Fruit fly (Drosophila melanogaster): ENCODE results near the gene GstO1.

Gene GstO1

DNA sequence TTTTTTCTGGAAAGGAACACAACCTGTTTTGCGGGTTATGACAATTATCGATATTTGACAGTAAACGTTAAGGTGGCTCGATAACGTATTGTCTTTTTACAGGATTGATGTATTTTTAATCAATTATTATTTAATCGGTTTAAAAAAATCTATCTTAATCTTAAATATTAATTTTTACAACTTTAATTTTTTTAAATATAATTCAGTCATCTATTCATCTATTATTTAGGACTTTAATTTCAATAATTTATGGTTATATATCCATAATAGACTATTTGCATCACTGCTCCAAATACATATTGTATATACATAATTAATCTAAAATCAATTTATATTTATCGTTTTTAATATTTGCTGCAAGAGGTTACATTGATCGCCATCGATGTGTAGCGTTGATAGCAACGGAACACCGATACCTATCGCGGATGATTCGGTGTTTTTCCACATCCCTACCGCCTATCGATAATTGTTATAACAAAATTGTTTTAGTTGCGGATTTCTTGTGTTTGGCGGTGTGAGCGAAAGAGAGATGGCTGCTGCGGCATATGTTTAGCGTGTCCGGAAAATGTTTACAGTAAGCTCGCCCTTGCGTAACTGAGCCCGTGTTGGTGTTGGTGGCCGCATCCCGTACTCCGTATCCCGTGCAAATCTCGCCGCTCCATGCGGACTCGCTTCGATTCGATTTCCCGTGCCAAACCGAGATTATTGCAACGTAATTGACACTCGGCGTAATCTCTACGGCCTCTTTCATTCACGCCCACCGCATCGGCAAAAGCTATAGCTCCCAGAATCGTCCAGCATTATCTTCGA, at the start of gene GstO1, which contains the start of gene foi (continued):
- TF ChIP-seq CG12391 (tag; optimal IDR thresholded peaks at IDR 0.05): peak; percentile 68
- TF ChIP-seq tgo (GFP tag; IDR thresholded peaks at IDR 0.05): no peak
- TF ChIP-seq CG11696 (GFP tag; IDR thresholded peaks at IDR 0.05): no peak
- TF ChIP-seq p53 (GFP tag; optimal IDR thresholded peaks at IDR 0.05): no peak
- peak; percentile 95 for TF ChIP-seq stwl (tag; optimal IDR thresholded peaks at IDR 0.05)
- TF ChIP-seq HHEX (GFP tag; optimal IDR thresholded peaks at IDR 0.05): no peak
- TF ChIP-seq BtbVII (GFP tag; optimal IDR thresholded peaks at IDR 0.05): no peak
- no peak for TF ChIP-seq hkb (optimal IDR thresholded peaks at IDR 0.05)
- TF ChIP-seq hkb (GFP tag; IDR thresholded peaks at IDR 0.05): peak; percentile 53
- no peak for TF ChIP-seq cas (GFP tag; IDR thresholded peaks at IDR 0.05)
- no peak for TF ChIP-seq Xrp1 (GFP tag; IDR thresholded peaks at IDR 0.05)
- TF ChIP-seq CG7963 (GFP tag; IDR thresholded peaks at IDR 0.05; ENCODE audit: partially characterized antibody): peak; percentile 100
- TF ChIP-seq tna (GFP tag; IDR thresholded peaks at IDR 0.05; ENCODE audit: partially characterized antibody): peak; percentile 99
- no peak for TF ChIP-seq nau (GFP tag; optimal IDR thresholded peaks at IDR 0.05)
- TF ChIP-seq CG14710 (tag; optimal IDR thresholded peaks at IDR 0.05): peak; percentile 94
- no peak for TF ChIP-seq CG11695 (GFP tag; IDR thresholded peaks at IDR 0.05)
- TF ChIP-seq fd3F (GFP tag; optimal IDR thresholded peaks at IDR 0.05): no peak
- peak; percentile 68 for TF ChIP-seq MBD-R2 (GFP tag; IDR thresholded peaks at IDR 0.05)
- no peak for TF ChIP-seq CG4328 (GFP tag; optimal IDR thresholded peaks at IDR 0.05)
- TF ChIP-seq run (tag; optimal IDR thresholded peaks at IDR 0.05): no peak
- TF ChIP-seq Hmr (GFP tag; optimal IDR thresholded peaks at IDR 0.05): peak; percentile 10
- TF ChIP-seq gem (tag; optimal IDR thresholded peaks at IDR 0.05): peak; percentile 24
- TF ChIP-seq D19A (tag; optimal IDR thresholded peaks at IDR 0.05): peak; percentile 25
- no peak for TF ChIP-seq CG15696 (tag; optimal IDR thresholded peaks at IDR 0.05)
- TF ChIP-seq rib (GFP tag; IDR thresholded peaks at IDR 0.05): peak; percentile 43; the same call in 1 of the 2 replicates
- peak; percentile 1 for TF ChIP-seq Myb (GFP tag; optimal IDR thresholded peaks at IDR 0.05)
- peak; percentile 29 for TF ChIP-seq CG8290 (GFP tag; optimal IDR thresholded peaks at IDR 0.05)
- peak in 1 of 2 experiments; percentile 73 for TF ChIP-seq CG8290 (tag; optimal IDR thresholded peaks at IDR 0.05)
- TF ChIP-seq CG13123 (GFP tag; optimal IDR thresholded peaks at IDR 0.05): no peak
- TF ChIP-seq NK7.1 (GFP tag; optimal IDR thresholded peaks at IDR 0.05): no peak
- peak; percentile 19 for TF ChIP-seq CG13775 (GFP tag; optimal IDR thresholded peaks at IDR 0.05)
- peak; percentile 73 for TF ChIP-seq CG7271 (tag; optimal IDR thresholded peaks at IDR 0.05)
- TF ChIP-seq CG2199 (GFP tag; IDR thresholded peaks at IDR 0.05): no peak
- TF ChIP-seq CG17612 (GFP tag; IDR thresholded peaks at IDR 0.05): no peak
- no peak for TF ChIP-seq ase (GFP tag; IDR thresholded peaks at IDR 0.05)
- peak; percentile 21 for TF ChIP-seq CG9797 (GFP tag; optimal IDR thresholded peaks at IDR 0.05)
- TF ChIP-seq CG42726 (GFP tag; IDR thresholded peaks at IDR 0.05; ENCODE audit: partially characterized antibody): peak; percentile 98
- no peak for TF ChIP-seq insv (GFP tag; optimal IDR thresholded peaks at IDR 0.05)
- no peak for TF ChIP-seq CG7987 (GFP tag; optimal IDR thresholded peaks at IDR 0.05)
- TF ChIP-seq CG13287 (GFP tag; IDR thresholded peaks at IDR 0.05; ENCODE audit: partially characterized antibody): peak; percentile 97
- TF ChIP-seq trem (tag; optimal IDR thresholded peaks at IDR 0.05): peak; percentile 66
- TF ChIP-seq Blimp-1 (GFP tag; optimal IDR thresholded peaks at IDR 0.05): no peak
- TF ChIP-seq ato (GFP tag; IDR thresholded peaks at IDR 0.05; ENCODE audit: partially characterized antibody): peak; percentile 99
- no peak for TF ChIP-seq dimm (GFP tag; IDR thresholded peaks at IDR 0.05)
- TF ChIP-seq psq (GFP tag; optimal IDR thresholded peaks at IDR 0.05): peak; percentile 12
- no peak for TF ChIP-seq Max (GFP tag; optimal IDR thresholded peaks at IDR 0.05)
- TF ChIP-seq zen2 (GFP tag; IDR thresholded peaks at IDR 0.05; ENCODE audit: partially characterized antibody): peak; percentile 94
- no peak for TF ChIP-seq CG6813 (GFP tag; optimal IDR thresholded peaks at IDR 0.05)
- TF ChIP-seq CG2129 (GFP tag; IDR thresholded peaks at IDR 0.05; ENCODE audit: partially characterized antibody): peak; percentile 91

All from whole organism, embryonic.